Fruit fly (Drosophila melanogaster) whole organism: ENCODE data around the gene CG31805.

ENCODE experiments used
- CG8478 ChIP-seq: fragments of >200 bp; optimal IDR thresholded peaks from 2 replicates; lab custom pipeline; 2018; ENCODE audit warnings: inconsistent platforms
- Dll ChIP-seq: fragments of >200 bp; optimal IDR thresholded peaks from 2 replicates; lab custom pipeline; 2017
- EcR ChIP-seq, 2 experiments: fragments of >200 bp; optimal IDR thresholded peaks; 2 replicates each; lab custom pipeline; 2017; ENCODE audit warnings: missing biosample characterization in 2 of 2, missing genetic modification characterization in 2 of 2, missing genetic modification reagents in 2 of 2
- pan ChIP-seq: fragments of >200 bp; optimal IDR thresholded peaks from 2 replicates; lab custom pipeline; 2017
- psq ChIP-seq: fragments of >200 bp; optimal IDR thresholded peaks from 2 replicates; lab custom pipeline; 2017
- usp ChIP-seq: fragments of >200 bp; optimal IDR thresholded peaks from 2 replicates; lab custom pipeline; 2017; ENCODE audit warnings: missing biosample characterization, missing genetic modification characterization, mixed read lengths

Gene CG31805

dm6 chr2L:16858466-16859007 is 41.7 kb downstream of the CG31805 start, which contains the start of gene CG31809:
TSS of gene CG31809 (minus strand) at chr2L:16858714.
- TF ChIP-seq EcR (GFP tag; optimal IDR thresholded peaks at IDR 0.05; lab: Kevin White, UChicago) (no peak), CG8478 (no peak), pan (lab: Kevin White, UChicago) (peak; percentile 40), Dll (lab: Kevin White, UChicago) (no peak)

DNA sequence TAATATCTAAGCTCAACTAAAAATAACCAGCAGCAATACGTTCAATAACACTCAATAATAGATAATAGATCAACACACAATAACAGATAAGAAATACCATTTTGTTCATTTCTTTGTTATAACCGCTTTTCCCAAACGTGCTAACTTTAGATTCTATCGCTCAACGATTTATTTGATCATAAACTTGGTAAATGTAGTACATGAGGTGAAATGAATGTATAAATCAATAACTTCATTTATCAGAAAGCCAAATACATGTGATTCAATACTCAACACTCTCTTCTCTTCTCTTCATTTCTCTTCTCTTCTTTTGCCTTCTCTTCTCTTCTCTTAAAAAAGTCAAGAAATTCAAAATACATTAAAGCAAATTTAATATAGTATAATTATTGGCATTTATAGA is 42.6 kb downstream of the CG31805 start:
- TF ChIP-seq EcR (GFP tag; optimal IDR thresholded peaks at IDR 0.05; lab: Kevin White, UChicago): no peak
- TF ChIP-seq usp: no peak
- TF ChIP-seq psq (lab: Kevin White, UChicago): no peak
- TF ChIP-seq CG8478: no peak
- no peak for TF ChIP-seq pan (lab: Kevin White, UChicago)
- TF ChIP-seq Dll (lab: Kevin White, UChicago): no peak

DNA sequence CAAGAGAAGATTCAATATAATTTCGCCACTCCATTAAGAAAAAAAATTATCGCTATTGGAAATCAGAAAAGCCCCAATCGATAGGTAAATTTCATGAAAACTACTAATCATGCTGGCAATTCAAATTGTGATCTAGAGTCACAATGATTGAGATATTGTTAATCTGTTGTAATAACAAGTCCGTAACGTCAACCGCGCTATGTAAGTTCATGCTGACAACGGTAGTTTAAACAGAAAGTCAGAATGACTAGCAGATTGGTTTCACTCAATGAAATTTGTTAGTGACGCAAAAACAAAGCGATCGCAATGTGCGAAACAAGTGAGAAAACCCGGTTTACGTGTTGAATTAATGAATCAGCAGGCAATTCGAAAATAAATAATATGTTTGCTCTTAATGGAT is 43.1 kb downstream of the CG31805 start:
- TF ChIP-seq Dll (lab: Kevin White, UChicago) (no peak), pan (lab: Kevin White, UChicago) (no peak), CG8478 (no peak), psq (lab: Kevin White, UChicago) (no peak), EcR (GFP tag; optimal IDR thresholded peaks at IDR 0.05; lab: Kevin White, UChicago) (no peak), usp (no peak)

dm6 chr2L:16852318-16852932 is 47.8 kb downstream of the CG31805 start, which contains the start of gene CG31810:
TSS of gene CG31810 (minus strand) at chr2L:16852368.
- TF ChIP-seq Dll (lab: Kevin White, UChicago) (no peak), usp (no peak), psq (lab: Kevin White, UChicago) (no peak), CG8478 (no peak), EcR (GFP tag; optimal IDR thresholded peaks at IDR 0.05; lab: Kevin White, UChicago) (no peak), pan (lab: Kevin White, UChicago) (no peak)

DNA sequence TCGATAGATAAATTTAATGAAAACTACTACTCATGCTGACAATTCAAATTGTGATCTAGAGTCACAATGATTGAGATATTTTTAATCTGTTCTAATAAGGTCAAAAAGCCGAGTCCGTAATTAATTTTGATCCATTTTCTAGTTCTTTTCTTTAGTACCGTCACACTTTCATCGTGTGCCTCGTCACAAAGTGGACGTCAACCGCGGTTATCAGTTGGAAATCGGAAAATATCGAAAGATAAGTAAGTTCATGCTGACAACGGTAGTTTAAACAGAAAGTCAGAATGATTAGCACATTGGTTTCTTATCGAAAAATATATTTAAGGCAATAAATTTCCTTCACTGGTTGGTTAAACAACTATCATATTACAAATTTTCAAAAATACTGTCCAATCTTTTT is 49.8 kb downstream of the CG31805 start:
- no peak for TF ChIP-seq CG8478
- no peak for TF ChIP-seq EcR (GFP tag; optimal IDR thresholded peaks at IDR 0.05; lab: Kevin White, UChicago)
- no peak for TF ChIP-seq Dll (lab: Kevin White, UChicago)
- no peak for TF ChIP-seq pan (lab: Kevin White, UChicago)
- TF ChIP-seq usp: no peak
- TF ChIP-seq psq (lab: Kevin White, UChicago): no peak

- TF ChIP-seq EcR (GFP tag; optimal IDR thresholded peaks at IDR 0.05; lab: Kevin White, UChicago) (no peak), pan (lab: Kevin White, UChicago) (no peak), psq (lab: Kevin White, UChicago) (no peak), CG8478 (no peak), usp (no peak), Dll (lab: Kevin White, UChicago) (no peak)
Measured at dm6 chr2L:16848670-16849069, 51.6 kb downstream of the CG31805 start, which contains the start of gene CG13284. TSS of gene CG13284 (minus strand) at chr2L:16848716.
